Worm (Caenorhabditis elegans) whole organism, young adult: ENCODE measurements around the gene unc-7.

ENCODE experiments used
- F10E7.11 ChIP-seq: sonication (generic microtip); optimal IDR thresholded peaks from 2 replicates; lab custom pipeline; 2017; ENCODE audit warnings: mild to moderate bottlenecking, missing genetic modification characterization, moderate library complexity, missing compliant biosample characterization
- F22D6.2 ChIP-seq: sonication (generic microtip); optimal IDR thresholded peaks from 2 replicates; lab custom pipeline; 2016; ENCODE audit warnings: mild to moderate bottlenecking, missing genetic modification characterization, missing compliant biosample characterization
- F52B5.7 ChIP-seq: sonication (generic microtip); optimal IDR thresholded peaks from 2 replicates; lab custom pipeline; 2016; ENCODE audit warnings: mild to moderate bottlenecking, missing genetic modification characterization, missing compliant biosample characterization
- K11D2.4 ChIP-seq: fragments of 200-800 bp; sonication (Bioruptor generic); IDR thresholded peaks from 2 replicates; pipeline ENCODE4 v1.3.6; 2022; ENCODE audit warnings: missing genetic modification reagents, missing genetic modification characterization, missing compliant biosample characterization
- K12H6.12 ChIP-seq: fragments of 200-800 bp; sonication (Bioruptor generic); optimal IDR thresholded peaks from 2 replicates; lab custom pipeline; 2018; ENCODE audit warnings: mild to moderate bottlenecking, missing genetic modification characterization, missing compliant biosample characterization
- Y95B8A.8 ChIP-seq: fragments of 200-800 bp; sonication (Bioruptor generic); IDR thresholded peaks from 2 replicates; pipeline ENCODE4 v1.3.6; 2022; ENCODE audit warnings: missing genetic modification reagents, missing genetic modification characterization, missing compliant biosample characterization
- akir-1 ChIP-seq: fragments of 200-800 bp; sonication (Bioruptor generic); optimal IDR thresholded peaks from 2 replicates; lab custom pipeline; 2018; ENCODE audit warnings: mild to moderate bottlenecking, missing genetic modification characterization, moderate library complexity, missing compliant biosample characterization
- aptf-2 ChIP-seq: fragments of 200-800 bp; sonication (Bioruptor generic); conservative IDR thresholded peaks from 2 replicates; pipeline ENCODE4 v1.3.6; 2022; ENCODE audit warnings: missing genetic modification reagents, missing genetic modification characterization, missing compliant biosample characterization
- atf-7 ChIP-seq: sonication (generic microtip); optimal IDR thresholded peaks from 2 replicates; lab custom pipeline; 2017; ENCODE audit warnings: mild to moderate bottlenecking, missing genetic modification characterization, missing compliant biosample characterization
- attf-5 ChIP-seq: fragments of 200-800 bp; sonication (Bioruptor generic); optimal IDR thresholded peaks from 2 replicates; lab custom pipeline; 2018; ENCODE audit warnings: mild to moderate bottlenecking, missing genetic modification characterization, missing compliant biosample characterization
- cebp-1 ChIP-seq, 2 experiments: fragments of 200-800 bp in 1 of 2; sonication (Bioruptor generic) in 1 of 2; sonication (generic microtip) in 1 of 2; IDR thresholded peaks in 1 of 2; optimal IDR thresholded peaks in 1 of 2; 2 replicates each; pipeline versions ENCODE4 v1.3.6 to Lab custom; 2017 to 2022; ENCODE audit warnings: missing compliant biosample characterization in 2 of 2, missing genetic modification characterization in 2 of 2, mild to moderate bottlenecking in 1 of 2, missing genetic modification reagents in 1 of 2, moderate library complexity in 1 of 2
- cebp-2 ChIP-seq: fragments of 200-800 bp; sonication (Bioruptor generic); IDR thresholded peaks from 2 replicates; pipeline ENCODE4 v1.3.6; 2022; ENCODE audit warnings: missing genetic modification characterization, missing compliant biosample characterization
- ceh-27 ChIP-seq: fragments of 200-800 bp; sonication (Bioruptor generic); optimal IDR thresholded peaks from 2 replicates; lab custom pipeline; 2018; ENCODE audit warnings: mild to moderate bottlenecking, missing genetic modification characterization, moderate library complexity, missing compliant biosample characterization
- chd-7 ChIP-seq: sonication (generic microtip); optimal IDR thresholded peaks from 2 replicates; lab custom pipeline; 2016; ENCODE audit warnings: mild to moderate bottlenecking, missing genetic modification characterization, moderate library complexity, missing compliant biosample characterization
- dox-1 ChIP-seq: fragments of 200-800 bp; sonication (Bioruptor generic); IDR thresholded peaks from 2 replicates; pipeline ENCODE4 v1.3.6; 2022; ENCODE audit warnings: missing genetic modification reagents, missing genetic modification characterization, missing compliant biosample characterization
- egrh-3 ChIP-seq: fragments of 200-800 bp; sonication (Bioruptor generic); IDR thresholded peaks from 2 replicates; pipeline ENCODE4 v1.3.6; 2022; ENCODE audit warnings: missing genetic modification reagents, missing genetic modification characterization, missing compliant biosample characterization
- fkh-3 ChIP-seq: sonication (generic microtip); optimal IDR thresholded peaks from 2 replicates; lab custom pipeline; 2016; ENCODE audit warnings: mild to moderate bottlenecking, missing genetic modification characterization, missing compliant biosample characterization
- him-1 ChIP-seq: sonication (generic microtip); optimal IDR thresholded peaks from 2 replicates; lab custom pipeline; 2016; ENCODE audit warnings: missing genotype, missing genetic modification reagents, missing genetic modification characterization, missing compliant biosample characterization
- hmg-1.2 ChIP-seq: fragments of 200-800 bp; sonication (Bioruptor generic); IDR thresholded peaks from 2 replicates; pipeline ENCODE4 v1.3.6; 2022; ENCODE audit warnings: missing genetic modification reagents, missing genetic modification characterization, missing compliant biosample characterization
- hmg-20 ChIP-seq: fragments of 200-800 bp; sonication (Bioruptor generic); IDR thresholded peaks from 2 replicates; pipeline ENCODE4 v1.3.6; 2022; ENCODE audit warnings: missing genetic modification reagents, missing genetic modification characterization, missing compliant biosample characterization
- hsf-1 ChIP-seq: fragments of 200-800 bp; sonication (Bioruptor generic); IDR thresholded peaks from 2 replicates; pipeline ENCODE4 v1.3.6; 2022; ENCODE audit warnings: missing genetic modification reagents, missing genetic modification characterization, missing compliant biosample characterization
- lin-26 ChIP-seq: fragments of 200-800 bp; sonication (Bioruptor generic); IDR thresholded peaks from 2 replicates; pipeline ENCODE4 v1.3.6; 2022; ENCODE audit warnings: missing genetic modification reagents, missing genetic modification characterization, missing compliant biosample characterization
- lin-35 ChIP-seq, 3 experiments: fragments of 150-350 bp in 2 of 3; sonication (generic microtip) in 1 of 3; optimal IDR thresholded peaks; 2 replicates each; lab custom pipeline; 2014 to 2018; ENCODE audit warnings: missing biosample characterization in 3 of 3, missing genetic modification characterization in 3 of 3, missing genetic modification reagents in 3 of 3
- lin-40 ChIP-seq: sonication (generic microtip); optimal IDR thresholded peaks from 2 replicates; lab custom pipeline; 2016; ENCODE audit warnings: missing genetic modification characterization, mild to moderate bottlenecking, missing compliant biosample characterization, missing genotype, missing genetic modification reagents
- lsl-1 ChIP-seq: fragments of 200-800 bp; sonication (Bioruptor generic); optimal IDR thresholded peaks from 2 replicates; lab custom pipeline; 2018; ENCODE audit warnings: mild to moderate bottlenecking, missing genetic modification characterization, moderate library complexity, missing compliant biosample characterization
- lsy-27 ChIP-seq: sonication (generic microtip); optimal IDR thresholded peaks from 2 replicates; lab custom pipeline; 2017; ENCODE audit warnings: missing genetic modification characterization, mild to moderate bottlenecking, missing compliant biosample characterization, antibody characterized with exemption, missing genotype, borderline replicate concordance; ENCODE audit not compliant: insufficient read depth
- madf-10 ChIP-seq: sonication (generic microtip); optimal IDR thresholded peaks from 2 replicates; lab custom pipeline; 2016; ENCODE audit warnings: mild to moderate bottlenecking, missing genetic modification characterization, missing compliant biosample characterization
- madf-3 ChIP-seq: fragments of 200-800 bp; sonication (Bioruptor generic); IDR thresholded peaks from 2 replicates; pipeline ENCODE4 v1.3.6; 2022; ENCODE audit warnings: missing genetic modification reagents, missing genetic modification characterization, missing compliant biosample characterization
- mcd-1 ChIP-seq: fragments of 200-800 bp; sonication (Bioruptor generic); IDR thresholded peaks from 2 replicates; pipeline ENCODE4 v1.3.6; 2022; ENCODE audit warnings: missing genetic modification reagents, missing genetic modification characterization, missing compliant biosample characterization
- nfyb-1 ChIP-seq: fragments of 200-800 bp; sonication (Bioruptor generic); IDR thresholded peaks from 2 replicates; pipeline ENCODE4 v1.3.6; 2022; ENCODE audit warnings: missing genetic modification reagents, missing genetic modification characterization, missing compliant biosample characterization
- nhr-120 ChIP-seq: fragments of 200-800 bp; sonication (Bioruptor generic); IDR thresholded peaks from 2 replicates; pipeline ENCODE4 v1.3.6; 2022; ENCODE audit warnings: missing genetic modification characterization, missing compliant biosample characterization
- nhr-179 ChIP-seq: sonication (generic microtip); optimal IDR thresholded peaks from 2 replicates; lab custom pipeline; 2016; ENCODE audit warnings: mild to moderate bottlenecking, missing genetic modification characterization, missing compliant biosample characterization
- repo-1 ChIP-seq: sonication (generic microtip); optimal IDR thresholded peaks from 2 replicates; lab custom pipeline; 2017; ENCODE audit warnings: mild to moderate bottlenecking, missing genetic modification characterization, missing compliant biosample characterization
- snpc-1.3 ChIP-seq: sonication (generic microtip); optimal IDR thresholded peaks from 2 replicates; lab custom pipeline; 2017; ENCODE audit warnings: missing genetic modification characterization, mild to moderate bottlenecking, missing compliant biosample characterization, antibody characterized with exemption, moderate library complexity, missing genotype, missing genetic modification reagents; ENCODE audit not compliant: insufficient read depth
- snpc-4 ChIP-seq, 5 experiments: fragments of 150-350 bp in 1 of 5; sonication (generic microtip) in 4 of 5; optimal IDR thresholded peaks; 2 replicates each; lab custom pipeline; 2014 to 2018; ENCODE audit warnings: missing genetic modification characterization in 5 of 5, missing biosample characterization in 3 of 5, antibody characterized with exemption in 2 of 5, mild to moderate bottlenecking in 2 of 5, missing compliant biosample characterization in 2 of 5, missing genotype in 2 of 5, moderate library complexity in 2 of 5, missing genetic modification reagents in 1 of 5
- somi-1 ChIP-seq: fragments of 200-800 bp; sonication (Bioruptor generic); optimal IDR thresholded peaks from 2 replicates; lab custom pipeline; 2018; ENCODE audit warnings: mild to moderate bottlenecking, missing genetic modification characterization, missing compliant biosample characterization
- unc-62 ChIP-seq: fragments of 150-350 bp; optimal IDR thresholded peaks from 2 replicates; lab custom pipeline; 2014; ENCODE audit warnings: missing biosample characterization, missing genetic modification reagents, missing genetic modification characterization
- xnd-1 ChIP-seq: sonication (generic microtip); optimal IDR thresholded peaks from 2 replicates; lab custom pipeline; 2016; ENCODE audit warnings: missing genotype, missing genetic modification reagents, missing genetic modification characterization, missing compliant biosample characterization
- zfh-2 ChIP-seq: fragments of 200-800 bp; sonication (Bioruptor generic); conservative IDR thresholded peaks from 2 replicates; pipeline ENCODE4 v1.3.6; 2022; ENCODE audit warnings: missing genetic modification reagents, missing genetic modification characterization, missing compliant biosample characterization

Gene unc-7

ce11 chrX:15189823-15190222 lies 42.3 kb upstream of the unc-7 start, which contains the start of gene T10B10.4:
Gene T10B10.4, plus strand, starts transcription at chrX:15190123.
- TF ChIP-seq him-1 (tag; lab: Kevin White, UChicago) (no peak), egrh-3 (GFP tag; lab: Robert Waterston, UW) (peak; percentile 65; the same call in 1 of the 2 replicates)

ce11 chrX:15188986-15189675 lies 41.6 kb upstream of the unc-7 start:
- peak; percentile 23 for TF ChIP-seq attf-5 (GFP tag; lab: Kevin White, UChicago)
- TF ChIP-seq Y95B8A.8 (GFP tag; lab: Robert Waterston, UW) = no peak
- peak; percentile 50; the same call in 1 of the 2 replicates for TF ChIP-seq hmg-1.2 (GFP tag; lab: Robert Waterston, UW)
- TF ChIP-seq hmg-20 (GFP tag; lab: Robert Waterston, UW) = no peak
- TF ChIP-seq dox-1 (GFP tag; lab: Robert Waterston, UW) = peak; percentile 32; the same call in 1 of the 2 replicates
- peak; percentile 20 for TF ChIP-seq chd-7 (tag; lab: Kevin White, UChicago)
- TF ChIP-seq nfyb-1 (GFP tag; lab: Robert Waterston, UW) = 0 out of 2 replicates have a peak, but pooled peaks have one; percentile 19
- no peak for TF ChIP-seq hsf-1 (GFP tag; lab: Robert Waterston, UW)
- TF ChIP-seq K12H6.12 (tag; lab: Kevin White, UChicago) = peak; percentile 41
- no peak for TF ChIP-seq repo-1 (tag; lab: Kevin White, UChicago)
- TF ChIP-seq akir-1 (GFP tag; lab: Kevin White, UChicago) = no peak
- TF ChIP-seq mcd-1 (GFP tag; lab: Robert Waterston, UW) = peak; percentile 24; the same call in 1 of the 2 replicates
- TF ChIP-seq ceh-27 (GFP tag; lab: Kevin White, UChicago) = peak; percentile 45
- no peak for TF ChIP-seq atf-7 (tag; lab: Kevin White, UChicago)
- TF ChIP-seq K11D2.4 = peak; percentile 70; the same call in 1 of the 2 replicates
- peak; percentile 43 for TF ChIP-seq lin-40 (tag; lab: Kevin White, UChicago)
- no peak for TF ChIP-seq fkh-3
- TF ChIP-seq cebp-1 (GFP tag; IDR thresholded peaks at IDR 0.05; lab: Robert Waterston, UW) = no peak
- TF ChIP-seq cebp-1 (tag; optimal IDR thresholded peaks at IDR 0.05; lab: Kevin White, UChicago) = peak; percentile 68
- TF ChIP-seq lin-26 (GFP tag; lab: Robert Waterston, UW) = 0 out of 2 replicates have a peak, but pooled peaks have one; percentile 16
- no peak for TF ChIP-seq snpc-4 (GFP tag; optimal IDR thresholded peaks at IDR 0.05; lab: Kevin White, UChicago)
- TF ChIP-seq snpc-4 (tag; optimal IDR thresholded peaks at IDR 0.05; lab: Kevin White, UChicago) = peak in 1 of 4 experiments; percentile 9
- no peak for TF ChIP-seq lsy-27 (tag; lab: Kevin White, UChicago)
- TF ChIP-seq lsl-1 (GFP tag; lab: Kevin White, UChicago) = no peak
- TF ChIP-seq somi-1 (GFP tag; lab: Kevin White, UChicago) = peak; percentile 19
- peak; percentile 93 for TF ChIP-seq zfh-2
- TF ChIP-seq nhr-120 (GFP tag; lab: Robert Waterston, UW) = no peak
- TF ChIP-seq madf-10 (tag; lab: Kevin White, UChicago) = peak; percentile 36
- TF ChIP-seq lin-35 (GFP tag; optimal IDR thresholded peaks at IDR 0.05; lab: Kevin White, UChicago) = peak in 1 of 3 experiments; percentile 43
- TF ChIP-seq F52B5.7 (tag; lab: Kevin White, UChicago) = peak; percentile 40

ce11 chrX:15188510-15188909 lies 41.0 kb upstream of the unc-7 start:
- TF ChIP-seq madf-3 (GFP tag; lab: Robert Waterston, UW) (no peak), nhr-179 (tag; lab: Kevin White, UChicago) (no peak), cebp-2 (no peak), F52B5.7 (tag; lab: Kevin White, UChicago) (no peak), F22D6.2 (no peak), aptf-2 (no peak), unc-62 (GFP tag; lab: Kevin White, UChicago) (no peak), F10E7.11 (no peak), xnd-1 (tag; lab: Kevin White, UChicago) (no peak), hmg-20 (GFP tag; lab: Robert Waterston, UW) (no peak), K12H6.12 (tag; lab: Kevin White, UChicago) (no peak), snpc-1.3 (tag; lab: Kevin White, UChicago) (no peak)
